Fruit fly (Drosophila melanogaster) whole organism, embryonic: ENCODE results near the gene zye.

Experiments
- Abd-B ChIP-seq: fragments of 200-800 bp; sonication (Bioruptor generic); optimal IDR thresholded peaks from 2 replicates; lab custom pipeline; 2018; ENCODE audit warnings: missing biosample characterization, mild to moderate bottlenecking, missing genetic modification characterization, moderate library complexity
- Atf-2 ChIP-seq: fragments of 200-800 bp; sonication (Bioruptor generic); optimal IDR thresholded peaks from 2 replicates; lab custom pipeline; 2016; ENCODE audit warnings: missing biosample characterization, missing genetic modification characterization
- BEAF-32 ChIP-seq: fragments of 200-800 bp; sonication (Bioruptor generic); optimal IDR thresholded peaks from 3 replicates; lab custom pipeline; 2017; ENCODE audit warnings: missing biosample characterization, missing genetic modification characterization, mild to moderate bottlenecking, moderate library complexity, missing genetic modification reagents
- C15 ChIP-seq: fragments of 200-800 bp; sonication (Bioruptor generic); IDR thresholded peaks from 3 replicates; pipeline ENCODE4 v1.3.6; 2022; ENCODE audit warnings: missing biosample characterization, missing genetic modification characterization
- CG10366 ChIP-seq: fragments of 200-800 bp; sonication (Bioruptor generic); IDR thresholded peaks from 2 replicates; pipeline ENCODE4 v1.3.6; 2022; ENCODE audit warnings: missing biosample characterization, missing genetic modification characterization
- CG12659 ChIP-seq: fragments of 200-800 bp; sonication (Bioruptor generic); optimal IDR thresholded peaks from 3 replicates; lab custom pipeline; 2017; ENCODE audit warnings: mild to moderate bottlenecking, missing biosample characterization, missing genetic modification reagents, missing genetic modification characterization
- CG13624 ChIP-seq: fragments of 200-800 bp; sonication (Bioruptor generic); optimal IDR thresholded peaks from 2 replicates; lab custom pipeline; 2016; ENCODE audit warnings: missing biosample characterization, missing genetic modification characterization
- CG14050 ChIP-seq: fragments of 200-800 bp; sonication (Bioruptor generic); IDR thresholded peaks from 3 replicates; pipeline ENCODE4 v1.3.6; 2022; ENCODE audit warnings: missing biosample characterization, missing genetic modification characterization
- CG14667 ChIP-seq: fragments of 200-800 bp; sonication (Bioruptor generic); IDR thresholded peaks from 2 replicates; pipeline ENCODE4 v1.3.6; 2022; ENCODE audit warnings: missing biosample characterization, missing genetic modification characterization
- CG1602 ChIP-seq: fragments of 200-800 bp; sonication (Bioruptor generic); optimal IDR thresholded peaks from 3 replicates; lab custom pipeline; 2016; ENCODE audit warnings: missing biosample characterization, missing genetic modification characterization
- CG17328 ChIP-seq: fragments of 200-800 bp; sonication (Bioruptor generic); IDR thresholded peaks from 2 replicates; pipeline ENCODE4 v1.3.6; 2022; ENCODE audit warnings: missing biosample characterization, missing genetic modification characterization
- CG17829 ChIP-seq: fragments of 200-800 bp; optimal IDR thresholded peaks from 2 replicates; lab custom pipeline; 2019; ENCODE audit warnings: missing biosample characterization, mild to moderate bottlenecking, missing genetic modification characterization, moderate library complexity
- CG31365 ChIP-seq: fragments of 200-800 bp; sonication (Bioruptor generic); optimal IDR thresholded peaks from 2 replicates; lab custom pipeline; 2018; ENCODE audit warnings: missing biosample characterization, mild to moderate bottlenecking, missing genetic modification characterization
- CG32532 ChIP-seq: fragments of 200-800 bp; sonication (Bioruptor generic); IDR thresholded peaks from 2 replicates; pipeline ENCODE4 v1.3.6; 2022; ENCODE audit warnings: missing biosample characterization, missing genetic modification characterization
- CG34376 ChIP-seq: fragments of 200-800 bp; sonication (Bioruptor generic); optimal IDR thresholded peaks from 2 replicates; lab custom pipeline; 2018; ENCODE audit warnings: missing biosample characterization, mild to moderate bottlenecking, missing genetic modification characterization
- CG6654 ChIP-seq: fragments of 200-800 bp; sonication (Bioruptor generic); optimal IDR thresholded peaks from 2 replicates; lab custom pipeline; 2017; ENCODE audit warnings: missing biosample characterization, mild to moderate bottlenecking, missing genetic modification characterization
- CG8359 ChIP-seq: fragments of 200-800 bp; sonication (Bioruptor generic); optimal IDR thresholded peaks from 2 replicates; lab custom pipeline; 2017; ENCODE audit warnings: missing biosample characterization, mild to moderate bottlenecking, missing genetic modification characterization, borderline replicate concordance
- CG9817 ChIP-seq: fragments of 200-800 bp; sonication (Bioruptor generic); optimal IDR thresholded peaks from 2 replicates; lab custom pipeline; 2018; ENCODE audit warnings: missing biosample characterization, mild to moderate bottlenecking, missing genetic modification characterization, moderate library complexity
- CG9876 ChIP-seq: fragments of 200-800 bp; sonication (Bioruptor generic); optimal IDR thresholded peaks from 2 replicates; lab custom pipeline; 2016; ENCODE audit warnings: missing biosample characterization, missing genetic modification characterization
- Chrac-16 ChIP-seq: fragments of 200-800 bp; sonication (Bioruptor generic); optimal IDR thresholded peaks from 3 replicates; lab custom pipeline; 2016; ENCODE audit warnings: missing biosample characterization, missing genetic modification characterization
- Dad ChIP-seq: fragments of 200-800 bp; sonication (Bioruptor generic); optimal IDR thresholded peaks from 3 replicates; lab custom pipeline; 2016; ENCODE audit warnings: missing biosample characterization, missing genetic modification characterization
- Deaf1 ChIP-seq: fragments of 200-800 bp; optimal IDR thresholded peaks from 3 replicates; lab custom pipeline; 2019; ENCODE audit warnings: missing biosample characterization, mild to moderate bottlenecking, missing genetic modification characterization, moderate library complexity
- Fer3 ChIP-seq: fragments of 200-800 bp; sonication (Bioruptor generic); optimal IDR thresholded peaks from 2 replicates; lab custom pipeline; 2018; ENCODE audit warnings: missing biosample characterization, mild to moderate bottlenecking, missing genetic modification characterization, moderate library complexity
- GATAe ChIP-seq: fragments of 200-800 bp; sonication (Bioruptor generic); conservative IDR thresholded peaks from 2 replicates; pipeline ENCODE4 v1.3.6; 2022; ENCODE audit warnings: missing biosample characterization, missing genetic modification characterization
- Gsc ChIP-seq: fragments of 200-800 bp; sonication (Bioruptor generic); IDR thresholded peaks from 2 replicates; pipeline ENCODE4 v1.3.6; 2022; ENCODE audit warnings: missing biosample characterization, missing genetic modification characterization
- Hr3 ChIP-seq: fragments of 200-800 bp; sonication (Bioruptor generic); optimal IDR thresholded peaks from 3 replicates; lab custom pipeline; 2016; ENCODE audit warnings: missing biosample characterization, missing genetic modification characterization
- Nf-YA ChIP-seq: fragments of 200-800 bp; sonication (Bioruptor generic); IDR thresholded peaks from 2 replicates; pipeline ENCODE4 v1.3.6; 2022; ENCODE audit warnings: missing biosample characterization, missing genetic modification characterization
- Oli ChIP-seq: fragments of 200-800 bp; sonication (Bioruptor generic); optimal IDR thresholded peaks from 2 replicates; lab custom pipeline; 2018; ENCODE audit warnings: missing biosample characterization, mild to moderate bottlenecking, missing genetic modification characterization, moderate library complexity
- Poxn ChIP-seq: fragments of 200-800 bp; sonication (Bioruptor generic); IDR thresholded peaks from 2 replicates; pipeline ENCODE4 v1.3.6; 2022; ENCODE audit warnings: missing biosample characterization, missing genetic modification characterization
- Rfx ChIP-seq: fragments of 200-800 bp; sonication (Bioruptor generic); IDR thresholded peaks from 2 replicates; pipeline ENCODE4 v1.3.6; 2022; ENCODE audit warnings: missing biosample characterization, missing genetic modification characterization
- Side ChIP-seq: fragments of 200-800 bp; sonication (Bioruptor generic); optimal IDR thresholded peaks from 2 replicates; lab custom pipeline; 2016; ENCODE audit warnings: missing biosample characterization, missing genetic modification characterization
- Sry-β ChIP-seq: fragments of 200-800 bp; sonication (Bioruptor generic); optimal IDR thresholded peaks from 2 replicates; lab custom pipeline; 2018; ENCODE audit warnings: missing biosample characterization, mild to moderate bottlenecking, missing genetic modification characterization, moderate library complexity
- amos ChIP-seq: fragments of 200-800 bp; sonication (Bioruptor generic); IDR thresholded peaks from 2 replicates; pipeline ENCODE4 v1.3.6; 2022; ENCODE audit warnings: missing biosample characterization, missing genetic modification characterization; ENCODE audit not compliant: partially characterized antibody
- cad ChIP-seq: fragments of >200 bp; optimal IDR thresholded peaks from 2 replicates; lab custom pipeline; 2017; ENCODE audit warnings: missing biosample characterization, missing genetic modification characterization
- disco-r ChIP-seq: fragments of 200-800 bp; sonication (Bioruptor generic); optimal IDR thresholded peaks from 2 replicates; lab custom pipeline; 2016; ENCODE audit warnings: missing biosample characterization, missing genetic modification characterization
- dmrt11E ChIP-seq: fragments of 200-800 bp; sonication (Bioruptor generic); optimal IDR thresholded peaks from 3 replicates; lab custom pipeline; 2018; ENCODE audit warnings: missing biosample characterization, mild to moderate bottlenecking, missing genetic modification characterization, moderate library complexity
- ewg ChIP-seq: fragments of 200-800 bp; sonication (Bioruptor generic); optimal IDR thresholded peaks from 3 replicates; lab custom pipeline; 2017; ENCODE audit warnings: mild to moderate bottlenecking, missing biosample characterization, missing genetic modification reagents, missing genetic modification characterization
- fd96Cb ChIP-seq: fragments of 200-800 bp; sonication (Bioruptor generic); optimal IDR thresholded peaks from 2 replicates; lab custom pipeline; 2018; ENCODE audit warnings: missing biosample characterization, mild to moderate bottlenecking, missing genetic modification characterization, moderate library complexity
- ken ChIP-seq: fragments of 200-800 bp; sonication (Bioruptor generic); IDR thresholded peaks from 3 replicates; pipeline ENCODE4 v1.3.6; 2022; ENCODE audit warnings: missing biosample characterization, missing genetic modification characterization
- mld ChIP-seq: fragments of 200-800 bp; sonication (Bioruptor generic); IDR thresholded peaks from 3 replicates; pipeline ENCODE4 v1.3.6; 2022; ENCODE audit warnings: missing biosample characterization, missing genetic modification characterization; ENCODE audit not compliant: partially characterized antibody
- psq ChIP-seq: fragments of 200-800 bp; sonication (Bioruptor generic); optimal IDR thresholded peaks from 2 replicates; lab custom pipeline; 2017; ENCODE audit warnings: missing biosample characterization, missing genetic modification characterization
- row ChIP-seq: fragments of 200-800 bp; sonication (Bioruptor generic); IDR thresholded peaks from 3 replicates; pipeline ENCODE4 v1.3.6; 2022; ENCODE audit warnings: missing biosample characterization, missing genetic modification characterization
- sc ChIP-seq, 3 experiments: fragments of >200 bp in 2 of 3; fragments of 200-800 bp in 1 of 3; sonication (Bioruptor generic) in 1 of 3; optimal IDR thresholded peaks; 2 replicates in 2 of 3; 3 replicates in 1 of 3; lab custom pipeline; 2017; ENCODE audit warnings: mild to moderate bottlenecking in 1 of 3, missing biosample characterization in 1 of 3, missing genetic modification characterization in 1 of 3, missing genetic modification reagents in 1 of 3
- slou ChIP-seq: fragments of 200-800 bp; sonication (Bioruptor generic); optimal IDR thresholded peaks from 3 replicates; lab custom pipeline; 2016; ENCODE audit warnings: missing biosample characterization, missing genetic modification characterization
- sna ChIP-seq: fragments of 200-800 bp; sonication (Bioruptor generic); IDR thresholded peaks from 2 replicates; pipeline ENCODE4 v1.3.6; 2022; ENCODE audit warnings: missing biosample characterization, missing genetic modification characterization; ENCODE audit not compliant: partially characterized antibody
- tup ChIP-seq: fragments of 200-800 bp; sonication (Bioruptor generic); optimal IDR thresholded peaks from 2 replicates; lab custom pipeline; 2016; ENCODE audit warnings: missing biosample characterization, mild to moderate bottlenecking, missing genetic modification characterization, moderate library complexity
- zen2 ChIP-seq: fragments of 200-800 bp; sonication (Bioruptor generic); IDR thresholded peaks from 3 replicates; pipeline ENCODE4 v1.3.6; 2022; ENCODE audit warnings: missing biosample characterization, missing genetic modification characterization; ENCODE audit not compliant: partially characterized antibody
- zfh1 ChIP-seq: fragments of 200-800 bp; sonication (Bioruptor generic); IDR thresholded peaks from 3 replicates; pipeline ENCODE4 v1.3.6; 2022; ENCODE audit warnings: missing biosample characterization, missing genetic modification characterization

The zye gene

dm6 chr3L:20444815-20445519 lies 31.6 kb downstream of the zye start (continued):
- TF ChIP-seq CG31365 (tag; lab: Kevin White, UChicago) (peak; percentile 53), Poxn (GFP tag; lab: Robert Waterston, UW) (0 out of 2 replicates have a peak, but pooled peaks have one; percentile 37), CG32532 (GFP tag; lab: Robert Waterston, UW) (peak; percentile 93), Deaf1 (tag; lab: Kevin White, UChicago) (peak; percentile 63), Sry-β (GFP tag; lab: Kevin White, UChicago) (no peak), Dad (GFP tag; lab: Kevin White, UChicago) (peak; percentile 42), CG34376 (peak; percentile 28), BEAF-32 (GFP tag; lab: Kevin White, UChicago) (no peak), CG13624 (peak; percentile 16), Oli (peak; percentile 86), CG17829 (tag; lab: Kevin White, UChicago) (peak; percentile 85), disco-r (GFP tag; lab: Kevin White, UChicago) (no peak), cad (GFP tag; lab: Kevin White, UChicago) (no peak), sc (optimal IDR thresholded peaks at IDR 0.05; lab: Kevin White, UChicago) (no peak), sc (GFP tag; optimal IDR thresholded peaks at IDR 0.05; lab: Kevin White, UChicago) (peak; percentile 68), slou (peak; percentile 47), CG1602 (GFP tag; lab: Kevin White, UChicago) (peak; percentile 78), ewg (GFP tag; lab: Kevin White, UChicago) (peak; percentile 70), CG14050 (GFP tag; lab: Robert Waterston, UW) (peak; percentile 87), fd96Cb (tag; lab: Kevin White, UChicago) (peak; percentile 87), dmrt11E (peak; percentile 75), ken (GFP tag; lab: Robert Waterston, UW) (peak; percentile 89), Hr3 (peak; percentile 77), zfh1 (GFP tag; lab: Robert Waterston, UW) (peak; percentile 94), CG9876 (GFP tag; lab: Kevin White, UChicago) (no peak), psq (GFP tag; lab: Kevin White, UChicago) (peak; percentile 28), Atf-2 (GFP tag; lab: Kevin White, UChicago) (no peak), CG6654 (peak; percentile 67), amos (no peak), Gsc (GFP tag; lab: Robert Waterston, UW) (no peak; the same call in 1 of the 2 replicates), Chrac-16 (GFP tag; lab: Kevin White, UChicago) (peak; percentile 76), CG8359 (GFP tag; lab: Kevin White, UChicago) (peak; percentile 58), CG14667 (GFP tag; lab: Robert Waterston, UW) (peak; percentile 82), Fer3 (tag; lab: Kevin White, UChicago) (peak; percentile 86), sna (GFP tag; lab: Robert Waterston, UW) (no peak), CG17328 (peak; percentile 94), C15 (GFP tag; lab: Robert Waterston, UW) (peak; percentile 80; the same call in 2 of the 3 replicates), Rfx (GFP tag; lab: Robert Waterston, UW) (peak; percentile 91), tup (GFP tag; lab: Kevin White, UChicago) (peak; percentile 45), mld (GFP tag; lab: Robert Waterston, UW) (no peak), CG10366 (peak; percentile 90), GATAe (GFP tag; lab: Robert Waterston, UW) (peak; percentile 63; the same call in 1 of the 2 replicates), CG9817 (peak; percentile 69), Side (no peak), Abd-B (peak; percentile 71), zen2 (GFP tag; lab: Robert Waterston, UW) (no peak), CG12659 (GFP tag; lab: Kevin White, UChicago) (peak; percentile 88), row (peak; percentile 92), Nf-YA (GFP tag; lab: Robert Waterston, UW) (peak; percentile 89)
